Worm (Caenorhabditis elegans) whole organism, L4/young adult: ENCODE results near the gene vab-23.

Experiments used
- W03F9.2 ChIP-seq: fragments of 150-350 bp; optimal IDR thresholded peaks from 2 replicates; lab custom pipeline; 2014; ENCODE audit warnings: missing biosample characterization, missing genetic modification characterization
- him-1 ChIP-seq: sonication (generic microtip); optimal IDR thresholded peaks from 2 replicates; lab custom pipeline; 2016; ENCODE audit warnings: missing genotype, missing genetic modification reagents, missing genetic modification characterization, missing compliant biosample characterization

DNA sequence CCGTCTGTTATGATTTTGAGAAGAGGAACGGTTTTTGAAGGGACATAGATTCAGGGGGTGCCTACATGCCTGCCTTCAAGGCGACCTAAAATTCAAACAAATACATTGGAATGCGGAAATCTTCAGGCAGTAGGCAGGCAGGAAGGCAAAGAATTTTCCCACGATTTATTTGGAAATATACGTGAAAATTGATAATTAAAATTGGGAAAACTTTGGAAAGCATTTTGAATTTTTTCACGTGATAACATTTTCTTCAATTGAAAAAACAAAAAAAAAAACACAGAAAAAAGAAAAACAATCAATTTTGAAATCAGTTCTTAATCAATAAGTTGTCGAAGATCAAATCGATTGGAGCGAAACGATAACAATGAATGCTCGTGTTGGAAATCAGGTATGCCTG is 5.2 kb upstream of the vab-23 start, which contains the start of gene ZK930.4:
- no peak for TF ChIP-seq him-1 (tag; lab: Kevin White, UChicago)
- no peak for TF ChIP-seq W03F9.2 (tag; lab: Kevin White, UChicago)
